Worm (Caenorhabditis elegans) whole organism, L4/young adult: ENCODE measurements around the gene clec-59.
"Not testable (repeated sequence)": the region's sequence is repeated elsewhere in the genome, so short reads cannot be mapped to it uniquely, and the experiment has no call there.

Source experiments
- W03F9.2 ChIP-seq: fragments of 150-350 bp; optimal IDR thresholded peaks from 2 replicates; lab custom pipeline; 2014; ENCODE audit warnings: missing biosample characterization, missing genetic modification characterization
- dao-5 ChIP-seq: sonication (generic microtip); optimal IDR thresholded peaks from 2 replicates; lab custom pipeline; 2016; ENCODE audit warnings: missing genotype, missing genetic modification characterization, moderate library complexity, missing compliant biosample characterization
- him-1 ChIP-seq: sonication (generic microtip); optimal IDR thresholded peaks from 2 replicates; lab custom pipeline; 2016; ENCODE audit warnings: missing genotype, missing genetic modification reagents, missing genetic modification characterization, missing compliant biosample characterization

The clec-59 gene

DNA sequence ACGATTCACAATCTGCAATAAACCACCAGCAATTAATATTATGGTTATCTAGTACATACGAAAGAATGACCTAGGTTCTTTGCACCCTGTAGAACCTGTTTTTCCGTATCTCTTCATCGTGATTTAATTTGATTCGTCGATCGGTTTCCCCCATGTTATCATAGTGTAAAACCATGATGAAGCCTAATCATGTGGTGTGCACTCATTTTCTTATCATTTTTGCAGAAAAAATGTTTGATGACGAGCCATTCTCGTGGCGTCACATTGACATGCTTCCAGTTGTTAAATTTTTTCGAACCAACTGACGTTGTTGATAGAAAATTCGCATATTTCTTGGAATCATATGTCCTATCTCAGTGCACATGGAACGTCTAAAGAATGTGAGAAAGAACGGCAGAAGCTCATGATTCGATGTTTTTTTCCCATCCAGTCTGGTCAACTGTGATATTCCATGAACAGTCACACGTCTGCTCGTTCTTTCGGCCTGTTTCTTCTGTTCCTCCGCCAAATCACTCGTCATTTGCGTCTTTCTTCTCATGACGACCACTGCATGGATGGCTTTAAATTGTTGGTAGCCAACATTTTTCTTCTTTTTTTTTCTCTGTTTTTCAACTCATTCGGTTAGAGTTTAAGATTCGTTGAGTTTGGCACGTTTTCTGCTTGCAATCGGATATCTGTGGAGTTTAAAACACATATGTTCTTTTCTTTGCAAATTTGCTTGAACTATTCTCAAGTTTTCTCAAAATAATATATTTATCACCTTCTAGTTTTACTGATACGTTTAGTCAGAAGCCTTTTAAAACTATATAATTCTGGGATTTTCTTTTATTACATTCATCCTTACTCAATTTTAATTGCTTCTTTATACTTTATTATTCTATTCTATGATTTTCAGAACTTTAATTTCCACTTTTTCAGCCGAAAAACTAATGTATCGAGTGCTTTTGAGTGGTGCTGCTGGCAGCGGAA lies 31.6 kb downstream of the clec-59 start, which contains the start of gene ZK673.2:
ZK673.2 (plus strand) TSS at position 919 of the 969 bp plus-strand sequence.
- no peak for TF ChIP-seq dao-5 (tag; lab: Kevin White, UChicago)
- no peak for TF ChIP-seq W03F9.2 (tag; lab: Kevin White, UChicago)
- no peak for TF ChIP-seq him-1 (tag; lab: Kevin White, UChicago)

- no peak for TF ChIP-seq him-1 (tag; lab: Kevin White, UChicago)
- TF ChIP-seq W03F9.2 (tag; lab: Kevin White, UChicago) = no peak
- no peak for TF ChIP-seq dao-5 (tag; lab: Kevin White, UChicago)
Observed at ce11 chrII:10446814-10447213, 32.4 kb downstream of the clec-59 start.

ce11 chrII:10446300-10446699 lies 32.9 kb downstream of the clec-59 start:
- TF ChIP-seq dao-5 (tag; lab: Kevin White, UChicago) (no peak), W03F9.2 (tag; lab: Kevin White, UChicago) (peak; percentile 13), him-1 (tag; lab: Kevin White, UChicago) (no peak)

DNA sequence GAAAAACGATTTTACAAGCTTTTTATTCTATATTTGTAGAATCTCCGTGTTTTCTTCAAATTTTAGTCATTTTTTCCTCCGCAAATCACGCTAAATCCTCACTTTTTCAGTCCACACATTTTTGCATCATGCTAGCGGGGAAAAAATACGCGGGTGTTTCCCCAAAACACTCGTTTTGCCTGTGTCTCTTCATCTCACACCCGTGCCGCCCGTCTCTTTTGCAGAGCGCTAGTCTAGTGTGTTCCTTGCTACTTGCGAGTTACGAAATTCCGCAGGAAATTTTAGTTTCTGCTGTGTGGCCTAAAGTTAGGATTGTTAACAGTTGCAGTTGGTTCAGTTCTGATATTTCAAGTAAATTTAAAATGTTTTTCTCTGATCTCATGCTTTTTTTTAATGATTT lies 33.5 kb downstream of the clec-59 start:
- TF ChIP-seq him-1 (tag; lab: Kevin White, UChicago) = no peak
- no peak for TF ChIP-seq dao-5 (tag; lab: Kevin White, UChicago)
- TF ChIP-seq W03F9.2 (tag; lab: Kevin White, UChicago) = no peak

- TF ChIP-seq W03F9.2 (tag; lab: Kevin White, UChicago) (no peak), him-1 (tag; lab: Kevin White, UChicago) (no peak), dao-5 (tag; lab: Kevin White, UChicago) (no peak)
Observed at ce11 chrII:10444971-10445707, 34.1 kb downstream of the clec-59 start.

DNA sequence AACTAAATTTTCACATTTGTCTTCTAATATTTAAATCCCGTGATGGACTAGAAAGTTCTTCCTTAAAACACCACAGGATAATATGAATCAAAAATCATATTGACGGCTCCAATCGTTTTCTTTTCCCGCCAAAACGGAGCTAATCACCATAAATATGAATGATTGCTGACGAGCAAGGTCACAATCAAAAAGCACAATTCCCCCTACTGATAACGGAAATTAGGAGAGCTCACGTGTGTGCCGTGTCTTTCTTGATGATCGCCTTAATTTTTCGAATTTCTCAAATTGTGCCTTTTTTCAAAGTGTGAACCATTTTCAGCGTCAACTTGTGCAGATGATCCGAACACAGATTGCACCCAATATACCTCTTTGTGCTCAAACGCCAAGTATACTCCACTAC lies 35.4 kb downstream of the clec-59 start:
- TF ChIP-seq dao-5 (tag; lab: Kevin White, UChicago) = no peak
- TF ChIP-seq him-1 (tag; lab: Kevin White, UChicago) = no peak
- no peak for TF ChIP-seq W03F9.2 (tag; lab: Kevin White, UChicago)

ce11 chrII:10442846-10443245 lies 36.4 kb downstream of the clec-59 start, which contains the start of gene ZK673.1:
ZK673.1 (plus strand) TSS chrII:10443146.
- TF ChIP-seq him-1, W03F9.2, dao-5 (tag; lab: Kevin White, UChicago): not testable (repeated sequence)

- TF ChIP-seq dao-5 (tag; lab: Kevin White, UChicago) = no peak
- no peak for TF ChIP-seq W03F9.2 (tag; lab: Kevin White, UChicago)
- TF ChIP-seq him-1 (tag; lab: Kevin White, UChicago) = no peak
Observed at ce11 chrII:10439976-10440375, 39.3 kb downstream of the clec-59 start, which contains the start of gene E04D5.4. E04D5.4 (plus strand) TSS chrII:10440276.

DNA sequence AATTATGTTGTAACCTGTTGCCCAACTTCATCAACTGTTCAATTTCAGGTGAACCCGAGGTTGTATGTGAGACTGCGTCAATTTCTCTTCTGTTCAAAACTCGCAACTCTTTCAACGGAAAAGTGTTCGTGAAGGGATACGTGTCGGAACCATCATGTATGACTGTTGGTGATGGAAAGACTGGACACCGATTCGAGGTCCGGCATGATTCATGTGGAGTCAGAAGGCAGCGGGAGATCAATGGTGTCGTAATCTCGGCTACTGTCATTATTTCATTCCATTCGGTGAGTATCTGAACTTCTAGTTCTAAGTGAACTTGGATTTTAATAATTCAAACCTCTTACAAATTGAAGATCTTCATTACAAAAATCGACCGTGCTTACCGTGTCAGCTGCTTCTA lies 41.4 kb downstream of the clec-59 start:
- TF ChIP-seq him-1 (tag; lab: Kevin White, UChicago) = no peak
- TF ChIP-seq W03F9.2 (tag; lab: Kevin White, UChicago) = no peak
- TF ChIP-seq dao-5 (tag; lab: Kevin White, UChicago) = no peak

DNA sequence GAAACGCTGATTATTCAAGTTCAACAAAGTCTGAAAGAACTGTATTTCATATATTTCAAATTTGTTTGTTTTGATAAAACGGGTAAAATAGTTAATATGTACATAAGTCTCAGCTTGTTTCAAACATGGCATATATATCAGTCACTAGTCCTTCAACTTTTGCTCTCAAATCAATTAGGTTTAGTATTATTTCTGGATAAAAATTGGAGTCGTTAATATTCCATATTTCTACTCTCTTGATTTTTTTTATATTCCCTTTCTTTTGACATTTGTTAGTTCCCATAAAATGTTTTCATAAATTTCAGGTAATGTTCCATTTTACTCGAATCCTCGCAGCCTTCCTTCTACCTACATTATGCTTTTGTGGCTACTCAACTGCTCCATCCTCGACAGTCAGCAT lies 43.4 kb downstream of the clec-59 start, which contains the start of gene cut-4:
cut-4 (plus strand) TSS at position 301 of the 400 bp plus-strand sequence.
- TF ChIP-seq W03F9.2 (tag; lab: Kevin White, UChicago) = no peak
- no peak for TF ChIP-seq him-1 (tag; lab: Kevin White, UChicago)
- TF ChIP-seq dao-5 (tag; lab: Kevin White, UChicago) = no peak
